Fruit fly (Drosophila melanogaster) whole organism, adult: ENCODE measurements around the gene tipE.

Experiments used
- CG12768 ChIP-seq: fragments of 200-800 bp; sonication (Bioruptor generic); optimal IDR thresholded peaks from 2 replicates; lab custom pipeline; 2017; ENCODE audit warnings: missing biosample characterization, missing genetic modification characterization, mild to moderate bottlenecking, moderate library complexity, missing genetic modification reagents
- CG14711 ChIP-seq: fragments of 200-800 bp; sonication (Bioruptor generic); optimal IDR thresholded peaks from 2 replicates; lab custom pipeline; 2018; ENCODE audit warnings: missing biosample characterization, mild to moderate bottlenecking, missing genetic modification characterization, moderate library complexity
- CG1620 ChIP-seq: fragments of 200-800 bp; sonication (Bioruptor generic); optimal IDR thresholded peaks from 2 replicates; lab custom pipeline; 2016; ENCODE audit warnings: missing biosample characterization, missing genetic modification characterization
- CG33017 ChIP-seq: fragments of 200-800 bp; sonication (Bioruptor generic); optimal IDR thresholded peaks from 2 replicates; lab custom pipeline; 2018; ENCODE audit warnings: missing biosample characterization, mild to moderate bottlenecking, missing genetic modification characterization, moderate library complexity
- CG5204 ChIP-seq: fragments of 200-800 bp; sonication (Bioruptor generic); optimal IDR thresholded peaks from 2 replicates; lab custom pipeline; 2016; ENCODE audit warnings: missing biosample characterization, missing genetic modification characterization
- CG7045 ChIP-seq: fragments of 200-800 bp; sonication (Bioruptor generic); optimal IDR thresholded peaks from 2 replicates; lab custom pipeline; 2017; ENCODE audit warnings: missing biosample characterization, mild to moderate bottlenecking, missing genetic modification characterization
- CG7101 ChIP-seq: fragments of 200-800 bp; sonication (Bioruptor generic); optimal IDR thresholded peaks from 2 replicates; lab custom pipeline; 2018; ENCODE audit warnings: missing biosample characterization, mild to moderate bottlenecking, missing genetic modification characterization, moderate library complexity
- Crg-1 ChIP-seq: fragments of 200-800 bp; sonication (Bioruptor generic); optimal IDR thresholded peaks from 2 replicates; lab custom pipeline; 2016; ENCODE audit warnings: missing biosample characterization, missing genetic modification characterization
- Hr96 ChIP-seq: fragments of 200-800 bp; sonication (Bioruptor generic); optimal IDR thresholded peaks from 2 replicates; lab custom pipeline; 2016; ENCODE audit warnings: missing biosample characterization, missing genetic modification characterization
- cic ChIP-seq: fragments of 200-800 bp; sonication (Bioruptor generic); optimal IDR thresholded peaks from 2 replicates; lab custom pipeline; 2017; ENCODE audit warnings: missing biosample characterization, mild to moderate bottlenecking, missing genetic modification characterization, moderate library complexity
- kay ChIP-seq: fragments of 200-800 bp; sonication (Bioruptor generic); peaks from one replicate; lab custom pipeline; 2016; ENCODE audit warnings: missing biosample characterization, missing genetic modification characterization, borderline replicate concordance
- ovo ChIP-seq: fragments of 200-800 bp; sonication (Bioruptor generic); optimal IDR thresholded peaks from 2 replicates; lab custom pipeline; 2016; ENCODE audit warnings: missing biosample characterization, missing genetic modification characterization
- tj ChIP-seq: fragments of 200-800 bp; sonication (Bioruptor generic); optimal IDR thresholded peaks from 3 replicates; lab custom pipeline; 2017; ENCODE audit warnings: missing biosample characterization, mild to moderate bottlenecking, missing genetic modification characterization, moderate library complexity
- toe ChIP-seq: fragments of 200-800 bp; sonication (Bioruptor generic); optimal IDR thresholded peaks from 2 replicates; lab custom pipeline; 2016; ENCODE audit warnings: missing biosample characterization, missing genetic modification characterization

dm6 chr3L:4141167-4141566 lies 47.1 kb upstream of the tipE start, which contains the start of gene Akh:
- TF ChIP-seq CG5204 (GFP tag; lab: Kevin White, UChicago): no peak
- TF ChIP-seq CG14711 (tag; lab: Kevin White, UChicago): no peak
- TF ChIP-seq CG7045: no peak
- TF ChIP-seq CG1620 (GFP tag; lab: Kevin White, UChicago): no peak
- TF ChIP-seq Hr96: no peak
- no peak for TF ChIP-seq tj (GFP tag; lab: Kevin White, UChicago)
- no peak for TF ChIP-seq kay (GFP tag; lab: Kevin White, UChicago)
- no peak for TF ChIP-seq cic (GFP tag; lab: Kevin White, UChicago)
- TF ChIP-seq Crg-1 (GFP tag; lab: Kevin White, UChicago): no peak
- no peak for TF ChIP-seq CG33017 (tag; lab: Kevin White, UChicago)
- no peak for TF ChIP-seq CG7101
- TF ChIP-seq ovo (GFP tag; lab: Kevin White, UChicago): no peak
- no peak for TF ChIP-seq CG12768
- TF ChIP-seq toe (GFP tag; lab: Kevin White, UChicago): no peak
